Worm (Caenorhabditis elegans) whole organism, young adult: ENCODE results near the gene nhr-193.
A peak's percentile ranks its signal among the peaks of the same experiment; 100 is the strongest.

Experiments
- B0261.1 ChIP-seq: sonication (generic microtip); optimal IDR thresholded peaks from 2 replicates; lab custom pipeline; 2016; ENCODE audit warnings: mild to moderate bottlenecking, missing genetic modification characterization, moderate library complexity, missing compliant biosample characterization
- D2030.7 ChIP-seq: fragments of 200-800 bp; sonication (Bioruptor generic); IDR thresholded peaks from 2 replicates; pipeline ENCODE4 v1.3.6; 2022; ENCODE audit warnings: missing genetic modification reagents, missing genetic modification characterization, missing compliant biosample characterization
- F10E7.11 ChIP-seq: sonication (generic microtip); optimal IDR thresholded peaks from 2 replicates; lab custom pipeline; 2017; ENCODE audit warnings: mild to moderate bottlenecking, missing genetic modification characterization, moderate library complexity, missing compliant biosample characterization
- F22D6.2 ChIP-seq: sonication (generic microtip); optimal IDR thresholded peaks from 2 replicates; lab custom pipeline; 2016; ENCODE audit warnings: mild to moderate bottlenecking, missing genetic modification characterization, missing compliant biosample characterization
- F33H1.4 ChIP-seq: fragments of 200-800 bp; sonication (Bioruptor generic); IDR thresholded peaks from 2 replicates; pipeline ENCODE4 v1.3.6; 2022; ENCODE audit warnings: missing genetic modification reagents, missing genetic modification characterization, missing compliant biosample characterization
- F39B2.1 ChIP-seq: fragments of 200-800 bp; sonication (Bioruptor generic); IDR thresholded peaks from 2 replicates; pipeline ENCODE4 v1.3.6; 2022; ENCODE audit warnings: missing genetic modification reagents, missing genetic modification characterization, missing compliant biosample characterization
- F52B5.7 ChIP-seq: sonication (generic microtip); optimal IDR thresholded peaks from 2 replicates; lab custom pipeline; 2016; ENCODE audit warnings: mild to moderate bottlenecking, missing genetic modification characterization, missing compliant biosample characterization
- T07F8.4 ChIP-seq: sonication (generic microtip); optimal IDR thresholded peaks from 2 replicates; lab custom pipeline; 2016; ENCODE audit warnings: mild to moderate bottlenecking, missing genetic modification characterization, moderate library complexity, missing compliant biosample characterization
- Y53F4B.3 ChIP-seq: fragments of 200-800 bp; sonication (Bioruptor generic); IDR thresholded peaks from 2 replicates; pipeline ENCODE4 v1.3.6; 2022; ENCODE audit warnings: missing genetic modification reagents, missing genetic modification characterization, missing compliant biosample characterization
- Y79H2A.3 ChIP-seq: fragments of 200-800 bp; sonication (Bioruptor generic); conservative IDR thresholded peaks from 2 replicates; pipeline ENCODE4 v1.3.6; 2022; ENCODE audit warnings: missing genetic modification reagents, missing genetic modification characterization, missing compliant biosample characterization
- akir-1 ChIP-seq: fragments of 200-800 bp; sonication (Bioruptor generic); optimal IDR thresholded peaks from 2 replicates; lab custom pipeline; 2018; ENCODE audit warnings: mild to moderate bottlenecking, missing genetic modification characterization, moderate library complexity, missing compliant biosample characterization
- athp-1 ChIP-seq: sonication (generic microtip); optimal IDR thresholded peaks from 2 replicates; lab custom pipeline; 2017; ENCODE audit warnings: mild to moderate bottlenecking, missing genetic modification characterization, missing compliant biosample characterization
- attf-3 ChIP-seq: fragments of 200-800 bp; sonication (Bioruptor generic); conservative IDR thresholded peaks from 2 replicates; pipeline ENCODE4 v1.3.6; 2022; ENCODE audit warnings: missing genetic modification reagents, missing genetic modification characterization, missing compliant biosample characterization
- bed-2 ChIP-seq: fragments of 200-800 bp; sonication (Bioruptor generic); IDR thresholded peaks from 2 replicates; pipeline ENCODE4 v1.3.6; 2022; ENCODE audit warnings: missing genetic modification reagents, missing genetic modification characterization, missing compliant biosample characterization
- ccch-3 ChIP-seq: fragments of 200-800 bp; sonication (Bioruptor generic); optimal IDR thresholded peaks from 2 replicates; lab custom pipeline; 2018; ENCODE audit warnings: mild to moderate bottlenecking, missing genetic modification characterization, missing compliant biosample characterization
- cebp-1 ChIP-seq, 2 experiments: fragments of 200-800 bp in 1 of 2; sonication (Bioruptor generic) in 1 of 2; sonication (generic microtip) in 1 of 2; IDR thresholded peaks in 1 of 2; optimal IDR thresholded peaks in 1 of 2; 2 replicates each; pipeline versions ENCODE4 v1.3.6 to Lab custom; 2017 to 2022; ENCODE audit warnings: missing compliant biosample characterization in 2 of 2, missing genetic modification characterization in 2 of 2, mild to moderate bottlenecking in 1 of 2, missing genetic modification reagents in 1 of 2, moderate library complexity in 1 of 2
- ceh-27 ChIP-seq: fragments of 200-800 bp; sonication (Bioruptor generic); optimal IDR thresholded peaks from 2 replicates; lab custom pipeline; 2018; ENCODE audit warnings: mild to moderate bottlenecking, missing genetic modification characterization, moderate library complexity, missing compliant biosample characterization
- ceh-91 ChIP-seq: fragments of 200-800 bp; sonication (Bioruptor generic); IDR thresholded peaks from 2 replicates; pipeline ENCODE4 v1.3.6; 2022; ENCODE audit warnings: missing genetic modification reagents, missing genetic modification characterization, missing compliant biosample characterization
- dox-1 ChIP-seq: fragments of 200-800 bp; sonication (Bioruptor generic); IDR thresholded peaks from 2 replicates; pipeline ENCODE4 v1.3.6; 2022; ENCODE audit warnings: missing genetic modification reagents, missing genetic modification characterization, missing compliant biosample characterization
- egl-44 ChIP-seq: fragments of 200-800 bp; sonication (Bioruptor generic); IDR thresholded peaks from 2 replicates; pipeline ENCODE4 v1.3.6; 2022; ENCODE audit warnings: missing genetic modification reagents, missing genetic modification characterization, missing compliant biosample characterization
- egrh-3 ChIP-seq: fragments of 200-800 bp; sonication (Bioruptor generic); IDR thresholded peaks from 2 replicates; pipeline ENCODE4 v1.3.6; 2022; ENCODE audit warnings: missing genetic modification reagents, missing genetic modification characterization, missing compliant biosample characterization
- ets-4 ChIP-seq: fragments of 200-800 bp; sonication (Bioruptor generic); optimal IDR thresholded peaks from 2 replicates; lab custom pipeline; 2018; ENCODE audit warnings: mild to moderate bottlenecking, missing genetic modification characterization, missing compliant biosample characterization
- fkh-3 ChIP-seq: sonication (generic microtip); optimal IDR thresholded peaks from 2 replicates; lab custom pipeline; 2016; ENCODE audit warnings: mild to moderate bottlenecking, missing genetic modification characterization, missing compliant biosample characterization
- hmg-20 ChIP-seq: fragments of 200-800 bp; sonication (Bioruptor generic); IDR thresholded peaks from 2 replicates; pipeline ENCODE4 v1.3.6; 2022; ENCODE audit warnings: missing genetic modification reagents, missing genetic modification characterization, missing compliant biosample characterization
- lin-26 ChIP-seq: fragments of 200-800 bp; sonication (Bioruptor generic); IDR thresholded peaks from 2 replicates; pipeline ENCODE4 v1.3.6; 2022; ENCODE audit warnings: missing genetic modification reagents, missing genetic modification characterization, missing compliant biosample characterization
- lin-35 ChIP-seq, 3 experiments: fragments of 150-350 bp in 2 of 3; sonication (generic microtip) in 1 of 3; optimal IDR thresholded peaks; 2 replicates each; lab custom pipeline; 2014 to 2018; ENCODE audit warnings: missing biosample characterization in 3 of 3, missing genetic modification characterization in 3 of 3, missing genetic modification reagents in 3 of 3
- lin-40 ChIP-seq: sonication (generic microtip); optimal IDR thresholded peaks from 2 replicates; lab custom pipeline; 2016; ENCODE audit warnings: missing genetic modification characterization, mild to moderate bottlenecking, missing compliant biosample characterization, missing genotype, missing genetic modification reagents
- lir-1 ChIP-seq: fragments of 200-800 bp; sonication (Bioruptor generic); conservative IDR thresholded peaks from 2 replicates; pipeline ENCODE4 v1.3.6; 2022; ENCODE audit warnings: missing genetic modification reagents, missing genetic modification characterization, missing compliant biosample characterization
- madf-10 ChIP-seq: sonication (generic microtip); optimal IDR thresholded peaks from 2 replicates; lab custom pipeline; 2016; ENCODE audit warnings: mild to moderate bottlenecking, missing genetic modification characterization, missing compliant biosample characterization
- mcd-1 ChIP-seq: fragments of 200-800 bp; sonication (Bioruptor generic); IDR thresholded peaks from 2 replicates; pipeline ENCODE4 v1.3.6; 2022; ENCODE audit warnings: missing genetic modification reagents, missing genetic modification characterization, missing compliant biosample characterization
- mxl-1 ChIP-seq: sonication (generic microtip); optimal IDR thresholded peaks from 2 replicates; lab custom pipeline; 2016; ENCODE audit warnings: missing genetic modification characterization, missing compliant biosample characterization
- nfya-2 ChIP-seq: fragments of 200-800 bp; sonication (Bioruptor generic); IDR thresholded peaks from 2 replicates; pipeline ENCODE4 v1.3.6; 2022; ENCODE audit warnings: missing genetic modification reagents, missing genetic modification characterization, missing compliant biosample characterization
- nhr-179 ChIP-seq: sonication (generic microtip); optimal IDR thresholded peaks from 2 replicates; lab custom pipeline; 2016; ENCODE audit warnings: mild to moderate bottlenecking, missing genetic modification characterization, missing compliant biosample characterization
- nhr-27 ChIP-seq: fragments of 200-800 bp; sonication (Bioruptor generic); optimal IDR thresholded peaks from 2 replicates; lab custom pipeline; 2018; ENCODE audit warnings: mild to moderate bottlenecking, missing genetic modification characterization, moderate library complexity, missing compliant biosample characterization
- nhr-80 ChIP-seq: sonication (generic microtip); optimal IDR thresholded peaks from 2 replicates; lab custom pipeline; 2016; ENCODE audit warnings: missing genetic modification characterization, missing compliant biosample characterization
- nhr-90 ChIP-seq: sonication (generic microtip); optimal IDR thresholded peaks from 2 replicates; lab custom pipeline; 2016; ENCODE audit warnings: missing genotype, mild to moderate bottlenecking, missing genetic modification characterization, missing compliant biosample characterization
- rcor-1 ChIP-seq: fragments of 200-800 bp; sonication (Bioruptor generic); IDR thresholded peaks from 2 replicates; pipeline ENCODE4 v1.3.6; 2022; ENCODE audit warnings: missing genetic modification reagents, missing genetic modification characterization, missing compliant biosample characterization
- rpc-1 ChIP-seq, 2 experiments: fragments of 150-350 bp in 1 of 2; sonication (generic microtip) in 1 of 2; optimal IDR thresholded peaks; 2 replicates each; lab custom pipeline; 2014 to 2018; ENCODE audit warnings: missing biosample characterization in 1 of 2, missing genetic modification characterization in 1 of 2, missing genetic modification reagents in 1 of 2, missing genotype in 1 of 2
- somi-1 ChIP-seq: fragments of 200-800 bp; sonication (Bioruptor generic); optimal IDR thresholded peaks from 2 replicates; lab custom pipeline; 2018; ENCODE audit warnings: mild to moderate bottlenecking, missing genetic modification characterization, missing compliant biosample characterization
- sptf-2 ChIP-seq: fragments of 200-800 bp; sonication (Bioruptor generic); optimal IDR thresholded peaks from 2 replicates; lab custom pipeline; 2018; ENCODE audit warnings: mild to moderate bottlenecking, missing genetic modification characterization, missing compliant biosample characterization
- tbx-9 ChIP-seq: sonication (generic microtip); optimal IDR thresholded peaks from 2 replicates; lab custom pipeline; 2016; ENCODE audit warnings: borderline replicate concordance, missing genetic modification characterization, inconsistent platforms, missing compliant biosample characterization
- tlf-1 ChIP-seq: fragments of 200-800 bp; sonication (Bioruptor generic); optimal IDR thresholded peaks from 2 replicates; lab custom pipeline; 2018; ENCODE audit warnings: mild to moderate bottlenecking, missing genetic modification characterization, missing compliant biosample characterization
- unc-130 ChIP-seq: sonication (generic microtip); optimal IDR thresholded peaks from 2 replicates; lab custom pipeline; 2016; ENCODE audit warnings: missing genetic modification reagents, missing genetic modification characterization, missing compliant biosample characterization
- unc-62 ChIP-seq: fragments of 150-350 bp; optimal IDR thresholded peaks from 2 replicates; lab custom pipeline; 2014; ENCODE audit warnings: missing biosample characterization, missing genetic modification reagents, missing genetic modification characterization
- zfh-2 ChIP-seq: fragments of 200-800 bp; sonication (Bioruptor generic); conservative IDR thresholded peaks from 2 replicates; pipeline ENCODE4 v1.3.6; 2022; ENCODE audit warnings: missing genetic modification reagents, missing genetic modification characterization, missing compliant biosample characterization
- zim-3 ChIP-seq: sonication (generic microtip); optimal IDR thresholded peaks from 2 replicates; lab custom pipeline; 2017; ENCODE audit warnings: mild to moderate bottlenecking, missing genetic modification characterization, moderate library complexity, missing compliant biosample characterization
- ztf-18 ChIP-seq: sonication (generic microtip); optimal IDR thresholded peaks from 2 replicates; lab custom pipeline; 2016; ENCODE audit warnings: missing genotype, mild to moderate bottlenecking, missing genetic modification characterization, missing compliant biosample characterization
- ztf-26 ChIP-seq: sonication (generic microtip); optimal IDR thresholded peaks from 2 replicates; lab custom pipeline; 2017; ENCODE audit warnings: missing genetic modification characterization, missing compliant biosample characterization

Gene nhr-193

ce11 chrV:16370039-16370438 lies 27.9 kb downstream of the nhr-193 start (continued):
- TF ChIP-seq lir-1 (GFP tag; lab: Robert Waterston, UW): no peak
- peak; percentile 72 for TF ChIP-seq rcor-1 (GFP tag; lab: Robert Waterston, UW)
- TF ChIP-seq sptf-2 (GFP tag; lab: Kevin White, UChicago): peak; percentile 70
- peak; percentile 76 for TF ChIP-seq cebp-1 (GFP tag; IDR thresholded peaks at IDR 0.05; lab: Robert Waterston, UW)
- peak; percentile 78 for TF ChIP-seq cebp-1 (tag; optimal IDR thresholded peaks at IDR 0.05; lab: Kevin White, UChicago)
- TF ChIP-seq ccch-3: peak; percentile 32
- TF ChIP-seq zim-3 (tag; lab: Kevin White, UChicago): peak; percentile 83
- TF ChIP-seq rpc-1 (optimal IDR thresholded peaks at IDR 0.05; lab: Kevin White, UChicago): peak; percentile 92
- TF ChIP-seq rpc-1 (tag; optimal IDR thresholded peaks at IDR 0.05; lab: Kevin White, UChicago): peak; percentile 88
- 0 out of 2 replicates have a peak, but pooled peaks have one; percentile 24 for TF ChIP-seq Y53F4B.3 (GFP tag; lab: Robert Waterston, UW)
- peak; percentile 84 for TF ChIP-seq hmg-20
- TF ChIP-seq T07F8.4 (tag; lab: Kevin White, UChicago): peak; percentile 82
- TF ChIP-seq attf-3: no peak
- 0 out of 2 replicates have a peak, but pooled peaks have one; percentile 42 for TF ChIP-seq nfya-2 (GFP tag; lab: Robert Waterston, UW)
- TF ChIP-seq B0261.1 (tag; lab: Kevin White, UChicago): peak; percentile 94
- TF ChIP-seq unc-130 (GFP tag; lab: Kevin White, UChicago): peak; percentile 73
- TF ChIP-seq Y79H2A.3 (GFP tag; lab: Robert Waterston, UW): 0 out of 2 replicates have a peak, but pooled peaks have one; percentile 58
- peak; percentile 88 for TF ChIP-seq fkh-3 (tag; lab: Kevin White, UChicago)
- TF ChIP-seq bed-2 (GFP tag; lab: Robert Waterston, UW): 0 out of 2 replicates have a peak, but pooled peaks have one; percentile 60
- TF ChIP-seq egl-44 (GFP tag; lab: Robert Waterston, UW): peak; percentile 92
- TF ChIP-seq F22D6.2 (tag; lab: Kevin White, UChicago): peak; percentile 27
- TF ChIP-seq F10E7.11 (tag; lab: Kevin White, UChicago): peak; percentile 78
- peak; percentile 44 for TF ChIP-seq nhr-179 (tag; lab: Kevin White, UChicago)
- TF ChIP-seq athp-1 (tag; lab: Kevin White, UChicago): peak; percentile 89
- peak; percentile 93 for TF ChIP-seq ceh-27 (GFP tag; lab: Kevin White, UChicago)
- peak; percentile 68 for TF ChIP-seq madf-10 (tag; lab: Kevin White, UChicago)
- peak; percentile 40 for TF ChIP-seq tlf-1 (GFP tag; lab: Kevin White, UChicago)
- TF ChIP-seq lin-40 (tag; lab: Kevin White, UChicago): peak; percentile 72
- no peak for TF ChIP-seq lin-35 (GFP tag; optimal IDR thresholded peaks at IDR 0.05; lab: Kevin White, UChicago)
- peak; percentile 76 for TF ChIP-seq ztf-18
- TF ChIP-seq ceh-91 (GFP tag; lab: Robert Waterston, UW): 0 out of 2 replicates have a peak, but pooled peaks have one; percentile 52
- TF ChIP-seq egrh-3 (GFP tag; lab: Robert Waterston, UW): peak; percentile 82
- peak; percentile 93 for TF ChIP-seq lin-26 (GFP tag; lab: Robert Waterston, UW)
- TF ChIP-seq ztf-26 (tag; lab: Kevin White, UChicago): peak; percentile 86
- no peak for TF ChIP-seq unc-62
- peak; percentile 95 for TF ChIP-seq nhr-90 (tag; lab: Kevin White, UChicago)
- peak; percentile 51 for TF ChIP-seq F33H1.4 (GFP tag; lab: Robert Waterston, UW)
- TF ChIP-seq ets-4 (GFP tag; lab: Kevin White, UChicago): peak; percentile 71
- peak; percentile 94 for TF ChIP-seq mxl-1 (tag; lab: Kevin White, UChicago)
- TF ChIP-seq mcd-1 (GFP tag; lab: Robert Waterston, UW): peak; percentile 83
- peak; percentile 71 for TF ChIP-seq nhr-80
- TF ChIP-seq F52B5.7 (tag; lab: Kevin White, UChicago): peak; percentile 92
- TF ChIP-seq D2030.7 (GFP tag; lab: Robert Waterston, UW): peak; percentile 89
- TF ChIP-seq tbx-9 (tag; lab: Kevin White, UChicago): no peak
- TF ChIP-seq nhr-27 (tag; lab: Kevin White, UChicago): peak; percentile 67
- peak; percentile 45 for TF ChIP-seq somi-1 (GFP tag; lab: Kevin White, UChicago)
- no peak for TF ChIP-seq akir-1 (GFP tag; lab: Kevin White, UChicago)
- TF ChIP-seq zfh-2 (GFP tag; lab: Robert Waterston, UW): peak; percentile 96
- peak; percentile 92 for TF ChIP-seq dox-1 (GFP tag; lab: Robert Waterston, UW)
- TF ChIP-seq F39B2.1 (GFP tag; lab: Robert Waterston, UW): no peak
